Fruit fly (Drosophila melanogaster): Measurements from ENCODE around the gene CG13280.
A peak's percentile ranks its signal among the peaks of the same experiment; 100 is the strongest.

The CG13280 gene

DNA sequence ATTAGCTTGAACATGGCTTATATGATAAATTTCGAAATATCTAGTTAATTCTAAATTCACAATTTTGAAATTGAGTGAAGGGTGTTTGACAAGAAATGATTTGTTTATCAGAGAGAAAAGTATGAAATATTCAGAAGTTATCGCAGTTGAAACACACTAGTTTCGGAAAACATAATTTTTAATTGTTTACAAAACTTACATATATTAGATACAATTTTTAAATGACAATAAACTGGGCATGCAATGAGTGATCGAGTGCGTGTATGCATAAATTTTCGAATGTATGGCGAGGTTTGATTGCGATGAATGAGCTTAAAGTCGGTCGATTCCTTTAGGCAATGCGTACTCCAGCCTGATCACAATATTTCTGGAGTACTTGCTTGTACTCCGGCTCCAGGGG lies at the start of gene CG13280:
Gene CG13280, minus strand, starts transcription at position 101 of the 400 bp plus-strand sequence.
- TF ChIP-seq noc (tag; optimal IDR thresholded peaks at IDR 0.05) = no peak

DNA sequence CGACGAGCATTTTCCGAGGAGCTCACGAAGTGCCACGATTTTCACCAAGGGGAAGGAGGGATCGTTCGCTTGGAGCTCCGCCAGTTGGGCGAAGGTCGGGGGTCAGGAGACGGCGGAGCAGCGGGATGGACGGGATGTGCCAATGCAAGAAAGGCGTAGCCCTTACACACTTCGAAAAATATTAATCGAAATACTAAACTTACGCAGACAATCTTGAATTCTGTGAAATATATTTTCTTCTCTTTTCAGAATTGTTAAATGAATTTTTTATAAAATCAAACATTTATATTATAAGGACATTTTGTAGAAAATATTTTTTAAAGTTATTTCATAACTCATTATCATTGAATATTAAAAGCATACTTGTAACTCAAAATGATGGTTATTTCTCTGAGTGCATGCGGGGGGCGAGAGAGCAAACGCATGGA lies 48.0 kb upstream of the CG13280 start:
- no peak for TF ChIP-seq noc (tag; optimal IDR thresholded peaks at IDR 0.05)

DNA sequence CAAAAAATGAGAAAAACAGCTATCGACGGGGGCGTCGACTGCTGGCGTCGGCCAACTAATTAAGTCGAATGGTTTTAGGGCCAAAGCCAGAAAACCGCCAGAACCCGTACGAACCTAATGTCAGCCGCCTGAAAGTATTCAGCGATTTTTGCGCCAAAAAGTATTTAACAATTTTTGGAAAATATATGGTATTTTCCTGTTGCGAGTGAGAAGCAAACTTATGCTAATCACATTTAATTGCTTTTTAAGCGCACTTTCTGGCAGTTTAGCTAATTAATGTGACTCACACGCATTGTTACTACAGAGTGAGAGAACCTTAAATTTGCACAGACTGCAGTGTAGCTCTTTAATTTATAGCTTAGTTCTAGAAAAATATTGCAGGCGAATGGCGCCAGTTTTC lies 41.6 kb upstream of the CG13280 start:
- no peak for TF ChIP-seq noc (tag; optimal IDR thresholded peaks at IDR 0.05)

DNA sequence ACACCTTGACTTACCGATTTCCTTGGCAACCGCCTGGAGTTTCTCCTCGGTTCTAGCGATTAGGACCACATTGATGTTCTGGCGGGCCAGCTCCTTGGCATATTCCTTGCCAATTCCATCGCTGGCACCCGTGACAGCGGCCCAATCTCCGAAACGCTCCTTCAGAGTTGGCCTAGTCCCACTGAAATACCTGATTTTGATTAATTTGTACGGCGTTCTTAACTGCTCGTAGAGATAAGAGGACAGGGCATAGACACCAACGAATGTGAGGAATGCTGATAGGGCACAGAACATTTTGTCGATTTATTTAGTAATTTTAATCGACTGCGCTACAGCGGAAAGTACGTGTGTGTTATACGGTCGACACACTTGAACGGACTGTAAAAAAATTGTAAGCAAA lies 40.2 kb upstream of the CG13280 start, which contains the start of gene CG6012:
Gene CG6012, minus strand, starts transcription at position 364 of the 400 bp plus-strand sequence.
- no peak for TF ChIP-seq noc (tag; optimal IDR thresholded peaks at IDR 0.05)

DNA sequence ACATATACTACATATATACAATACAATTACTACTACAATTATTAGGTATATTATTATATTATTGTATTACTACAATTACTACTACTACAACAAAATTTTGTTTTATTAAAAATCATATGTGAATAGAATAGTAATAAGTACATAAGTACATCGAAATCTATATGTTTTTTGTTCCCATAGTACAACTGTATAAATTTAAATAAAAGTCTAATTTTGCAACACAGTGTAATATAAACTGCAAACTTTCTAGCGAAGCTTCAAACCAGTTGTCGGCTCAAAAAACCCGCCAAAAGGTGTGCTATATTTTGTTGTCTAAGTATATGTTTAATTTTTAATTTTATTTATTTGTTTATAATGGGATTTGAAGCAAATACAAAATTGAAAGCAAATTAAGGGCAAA lies 38.7 kb upstream of the CG13280 start:
- no peak for TF ChIP-seq noc (tag; optimal IDR thresholded peaks at IDR 0.05)

DNA sequence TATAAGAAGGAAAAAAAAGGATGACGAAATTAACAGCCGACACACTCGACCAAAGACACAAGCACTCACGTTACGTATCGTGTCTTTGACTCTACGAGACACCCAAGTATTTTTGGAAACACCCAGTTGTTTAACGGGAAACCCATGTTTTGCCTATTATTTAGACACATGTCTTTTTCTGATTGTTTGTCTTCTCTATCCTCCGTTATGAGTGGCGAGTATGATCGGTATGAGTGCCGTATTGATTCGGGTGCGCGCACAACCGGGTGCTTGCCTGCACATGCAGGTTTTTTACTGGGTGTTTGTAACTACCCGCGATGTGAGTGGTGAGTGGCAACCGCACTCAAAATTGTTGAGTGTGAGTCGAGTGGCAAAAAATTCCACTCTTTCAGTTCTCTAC lies 38.2 kb upstream of the CG13280 start:
- TF ChIP-seq noc (tag; optimal IDR thresholded peaks at IDR 0.05) = no peak

DNA sequence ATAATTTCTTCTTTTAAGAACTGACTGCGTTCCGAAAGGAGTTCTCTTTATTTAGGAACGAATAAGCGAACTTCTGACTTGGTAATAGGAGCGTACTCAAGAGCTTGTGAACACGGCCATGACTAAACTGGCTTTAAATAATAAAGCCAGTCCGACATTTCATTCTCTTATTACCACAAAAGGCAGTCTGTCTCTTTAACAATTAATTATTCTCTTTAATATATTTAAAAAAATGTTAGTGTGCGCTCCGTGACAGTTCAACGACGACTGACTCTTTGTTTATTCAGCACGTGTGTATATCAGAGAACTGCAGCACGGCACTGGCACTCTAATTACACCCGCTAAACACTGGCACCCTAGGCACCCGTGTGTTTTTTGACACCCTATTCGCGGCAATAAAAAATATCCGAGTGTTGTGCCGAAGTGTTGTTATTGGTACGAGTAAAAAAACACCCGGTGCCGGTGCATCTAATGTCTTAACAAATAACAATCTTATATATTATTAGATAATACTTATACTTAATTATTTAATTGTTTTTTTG lies 37.6 kb upstream of the CG13280 start, which contains the start of gene CG31809:
Gene CG31809, minus strand, starts transcription at position 249 of the 542 bp plus-strand sequence.
- TF ChIP-seq noc (tag; optimal IDR thresholded peaks at IDR 0.05) = no peak

DNA sequence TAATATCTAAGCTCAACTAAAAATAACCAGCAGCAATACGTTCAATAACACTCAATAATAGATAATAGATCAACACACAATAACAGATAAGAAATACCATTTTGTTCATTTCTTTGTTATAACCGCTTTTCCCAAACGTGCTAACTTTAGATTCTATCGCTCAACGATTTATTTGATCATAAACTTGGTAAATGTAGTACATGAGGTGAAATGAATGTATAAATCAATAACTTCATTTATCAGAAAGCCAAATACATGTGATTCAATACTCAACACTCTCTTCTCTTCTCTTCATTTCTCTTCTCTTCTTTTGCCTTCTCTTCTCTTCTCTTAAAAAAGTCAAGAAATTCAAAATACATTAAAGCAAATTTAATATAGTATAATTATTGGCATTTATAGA lies 36.8 kb upstream of the CG13280 start:
- TF ChIP-seq noc (tag; optimal IDR thresholded peaks at IDR 0.05) = peak; percentile 52

DNA sequence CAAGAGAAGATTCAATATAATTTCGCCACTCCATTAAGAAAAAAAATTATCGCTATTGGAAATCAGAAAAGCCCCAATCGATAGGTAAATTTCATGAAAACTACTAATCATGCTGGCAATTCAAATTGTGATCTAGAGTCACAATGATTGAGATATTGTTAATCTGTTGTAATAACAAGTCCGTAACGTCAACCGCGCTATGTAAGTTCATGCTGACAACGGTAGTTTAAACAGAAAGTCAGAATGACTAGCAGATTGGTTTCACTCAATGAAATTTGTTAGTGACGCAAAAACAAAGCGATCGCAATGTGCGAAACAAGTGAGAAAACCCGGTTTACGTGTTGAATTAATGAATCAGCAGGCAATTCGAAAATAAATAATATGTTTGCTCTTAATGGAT lies 36.2 kb upstream of the CG13280 start:
- TF ChIP-seq noc (tag; optimal IDR thresholded peaks at IDR 0.05) = no peak

DNA sequence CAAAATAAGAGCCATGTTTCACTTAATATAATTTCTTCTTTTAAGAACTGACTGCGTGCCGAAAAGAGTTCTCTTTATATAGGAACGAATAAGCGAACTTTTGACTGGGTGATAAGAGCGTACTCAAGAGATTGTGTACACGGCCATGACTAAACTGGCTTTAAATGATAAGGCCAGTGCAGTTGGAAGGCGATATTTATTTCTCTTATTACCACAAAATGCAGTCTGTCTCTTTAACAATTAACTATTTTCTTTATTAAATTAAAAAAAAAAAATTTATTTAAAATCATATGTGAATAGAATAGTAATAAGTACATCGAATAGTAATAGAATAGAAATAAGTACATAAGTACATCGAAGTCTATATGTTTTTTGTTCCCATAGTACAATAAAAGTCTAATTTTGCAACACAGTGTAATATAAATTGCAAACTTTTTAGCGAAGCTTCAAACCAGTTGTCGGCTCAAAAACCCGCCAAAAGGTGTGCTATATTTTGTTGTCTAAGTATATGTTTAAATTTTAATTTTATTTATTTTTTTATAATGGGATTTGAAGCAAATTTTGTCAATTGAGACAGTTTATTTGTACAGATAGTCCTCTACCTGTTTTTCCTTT lies 31.5 kb upstream of the CG13280 start, which contains the start of gene CG31810:
Gene CG31810, minus strand, starts transcription at position 51 of the 615 bp plus-strand sequence.
- TF ChIP-seq noc (tag; optimal IDR thresholded peaks at IDR 0.05) = no peak

DNA sequence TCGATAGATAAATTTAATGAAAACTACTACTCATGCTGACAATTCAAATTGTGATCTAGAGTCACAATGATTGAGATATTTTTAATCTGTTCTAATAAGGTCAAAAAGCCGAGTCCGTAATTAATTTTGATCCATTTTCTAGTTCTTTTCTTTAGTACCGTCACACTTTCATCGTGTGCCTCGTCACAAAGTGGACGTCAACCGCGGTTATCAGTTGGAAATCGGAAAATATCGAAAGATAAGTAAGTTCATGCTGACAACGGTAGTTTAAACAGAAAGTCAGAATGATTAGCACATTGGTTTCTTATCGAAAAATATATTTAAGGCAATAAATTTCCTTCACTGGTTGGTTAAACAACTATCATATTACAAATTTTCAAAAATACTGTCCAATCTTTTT lies 29.5 kb upstream of the CG13280 start:
- no peak for TF ChIP-seq noc (tag; optimal IDR thresholded peaks at IDR 0.05)

DNA sequence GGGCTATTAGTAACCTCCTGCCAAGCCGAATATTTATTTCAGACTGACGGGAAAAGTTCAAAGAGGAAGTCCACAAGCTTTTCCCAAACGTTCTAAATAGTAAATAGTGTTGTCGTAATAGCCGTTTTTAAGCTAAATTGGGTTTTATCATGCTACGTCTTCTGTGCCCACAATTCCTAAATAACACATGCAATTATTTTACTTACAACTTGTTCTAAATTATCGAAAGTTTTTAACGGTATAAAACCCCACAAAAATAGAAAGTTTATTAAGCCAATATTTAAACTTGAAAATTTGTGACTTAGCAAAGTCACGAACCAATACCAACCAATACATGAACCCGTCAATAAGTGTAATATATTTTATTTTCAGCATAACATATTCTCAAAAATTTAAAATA lies 27.8 kb upstream of the CG13280 start, which contains the start of gene CG13284:
Gene CG13284, minus strand, starts transcription at position 47 of the 400 bp plus-strand sequence.
- no peak for TF ChIP-seq noc (tag; optimal IDR thresholded peaks at IDR 0.05)

DNA sequence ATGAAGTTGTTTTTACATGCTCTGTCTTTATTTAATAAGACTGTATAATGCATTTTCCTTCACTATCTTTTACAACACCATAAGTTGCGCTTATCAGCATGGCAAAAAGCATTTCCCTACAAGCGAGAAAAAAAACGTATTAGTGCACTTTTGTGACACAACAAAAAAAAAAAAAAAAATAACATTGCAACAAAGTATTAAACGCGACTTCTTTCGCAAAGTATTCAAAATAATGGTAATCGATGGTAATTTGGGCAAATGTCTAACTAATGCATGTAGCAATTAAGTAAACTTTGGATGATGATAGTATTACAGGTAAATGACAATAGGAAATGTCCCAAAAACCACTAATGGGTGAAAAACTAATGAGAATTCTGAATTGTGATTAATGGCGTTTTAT lies 27.1 kb upstream of the CG13280 start:
- TF ChIP-seq noc (tag; optimal IDR thresholded peaks at IDR 0.05) = no peak

DNA sequence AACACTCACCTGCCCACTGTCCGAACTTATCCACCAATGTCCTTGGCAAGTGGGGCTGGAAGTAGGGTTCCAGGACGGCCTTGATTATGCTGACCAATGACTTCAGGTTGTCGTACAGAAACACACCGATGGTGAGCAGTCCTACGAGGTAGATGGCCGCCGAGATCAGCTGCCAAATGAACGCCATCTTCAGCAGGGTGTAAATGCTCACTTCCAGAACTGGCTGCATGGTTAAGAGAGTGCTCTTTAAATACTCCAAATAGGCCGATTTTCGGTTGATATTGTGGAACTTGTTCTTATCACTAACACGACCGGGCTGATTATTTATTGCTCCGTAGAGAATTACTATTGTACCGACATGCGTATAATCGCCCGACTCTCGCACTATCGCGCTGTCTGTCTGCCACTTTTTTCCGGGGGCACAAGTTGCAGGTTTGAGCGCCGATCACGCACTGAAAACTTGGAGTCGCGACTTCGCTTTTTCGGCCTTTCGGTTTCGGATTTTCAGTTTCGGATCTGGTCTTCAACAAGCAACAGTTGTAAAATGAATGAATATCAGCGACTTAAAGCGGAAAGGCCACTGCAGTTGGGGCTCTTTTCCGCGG lies 26.0 kb upstream of the CG13280 start:
- TF ChIP-seq noc (tag; optimal IDR thresholded peaks at IDR 0.05) = peak; percentile 55

DNA sequence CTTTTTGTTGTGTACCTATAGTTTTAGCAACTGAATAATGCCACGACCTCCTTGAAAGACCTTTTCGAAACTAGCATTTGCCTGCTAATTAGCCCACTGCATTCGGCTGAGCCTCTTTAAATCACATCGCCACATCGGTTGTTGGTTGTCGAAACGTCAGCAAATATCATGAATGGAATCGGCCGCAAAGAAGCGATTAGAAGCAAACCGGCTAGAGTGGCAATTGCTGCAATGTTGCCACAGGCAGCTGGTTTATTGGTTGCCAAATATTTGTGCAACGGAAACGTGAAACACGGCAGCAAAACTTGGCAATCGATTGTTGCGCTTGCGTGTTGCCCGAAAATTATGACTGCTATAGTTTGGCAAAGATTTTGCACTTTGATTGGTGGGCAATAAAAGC lies 24.3 kb upstream of the CG13280 start:
- TF ChIP-seq noc (tag; optimal IDR thresholded peaks at IDR 0.05) = no peak

DNA sequence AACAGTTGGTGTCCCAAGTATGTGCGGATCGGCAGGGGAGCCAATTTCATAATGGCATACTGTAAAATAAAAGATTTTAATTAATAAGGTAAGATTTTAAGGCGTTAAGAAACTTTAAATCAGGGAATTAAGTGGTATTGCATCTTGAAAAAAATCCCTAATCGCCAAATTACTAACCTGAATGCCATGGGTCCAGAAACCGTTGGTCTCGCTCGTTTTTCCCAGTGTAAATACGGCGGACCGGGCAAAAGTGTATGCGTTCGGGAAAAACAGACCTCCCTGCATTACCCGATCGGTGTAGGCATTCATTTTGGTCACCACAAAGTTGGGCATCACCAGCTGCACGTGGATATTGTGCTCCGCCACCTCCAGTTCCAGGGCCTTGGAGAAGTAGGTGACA lies 22.4 kb upstream of the CG13280 start:
- no peak for TF ChIP-seq noc (tag; optimal IDR thresholded peaks at IDR 0.05)

DNA sequence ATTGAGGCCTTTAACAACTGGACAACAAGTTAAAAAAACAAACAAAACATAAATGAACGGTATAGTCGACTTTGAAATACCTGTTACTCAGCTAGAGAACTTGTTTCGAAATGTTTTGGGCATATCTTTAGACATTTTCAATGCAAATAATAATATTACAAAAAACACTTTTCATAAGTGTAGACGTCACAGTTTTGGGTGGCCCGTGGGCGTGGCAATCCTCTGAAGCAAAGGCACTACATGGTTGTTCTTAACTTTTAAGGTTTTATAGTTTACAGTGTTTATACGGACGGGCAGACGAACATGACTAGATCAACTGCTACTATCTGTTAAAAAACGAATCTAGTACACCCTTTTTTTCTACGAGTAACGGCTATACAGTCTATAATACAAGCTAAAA lies 21.6 kb upstream of the CG13280 start:
- no peak for TF ChIP-seq noc (tag; optimal IDR thresholded peaks at IDR 0.05)

Data from whole organism, larva.